Fruit fly (Drosophila melanogaster): Measurements from ENCODE around the gene CG11696.

The CG11696 gene

DNA sequence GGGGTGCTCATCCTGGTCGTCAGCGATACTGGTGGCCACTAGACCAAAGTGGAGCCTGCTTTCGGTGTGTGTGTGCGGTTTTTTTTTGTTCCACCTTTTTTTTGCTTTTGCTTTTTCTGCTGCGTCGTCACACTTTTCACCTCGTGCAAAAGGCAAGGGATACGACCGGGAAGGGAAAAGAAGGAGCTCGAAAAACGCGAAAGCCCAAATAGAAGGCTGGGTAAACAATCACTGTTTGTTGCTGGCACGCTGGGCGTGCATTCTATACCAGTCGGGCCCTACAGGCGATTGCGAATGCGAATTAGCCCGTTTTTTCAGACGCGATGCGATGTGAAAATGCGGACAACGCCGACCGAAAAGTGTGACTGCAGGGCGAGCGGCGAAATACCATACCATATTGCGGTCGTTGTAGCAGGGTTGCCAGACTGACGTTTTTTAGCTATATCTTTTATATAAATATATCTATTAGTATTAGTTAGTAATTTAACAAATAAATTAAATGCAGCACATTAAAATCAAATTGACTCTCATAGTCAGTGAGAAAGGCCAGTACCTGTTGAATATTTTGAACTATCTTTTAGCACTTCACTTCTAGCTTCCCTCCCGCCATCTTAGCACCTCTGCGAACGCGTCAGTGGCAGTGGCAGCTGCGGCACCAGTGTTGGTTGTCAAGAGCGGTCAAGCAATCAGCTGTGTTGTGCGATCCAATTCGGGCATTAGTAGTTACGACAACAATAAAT is 3.4 kb upstream of the CG11696 start, which contains the start of the genes Polr2A and CG11699 (continued):
- TF ChIP-seq CG7745 (tag; optimal IDR thresholded peaks at IDR 0.05) (no peak), Scr (GFP tag; IDR thresholded peaks at IDR 0.05; ENCODE audit: partially characterized antibody) (no peak), CG34224 (GFP tag; IDR thresholded peaks at IDR 0.05; ENCODE audit: partially characterized antibody) (no peak), CG8290 (GFP tag; optimal IDR thresholded peaks at IDR 0.05) (peak; percentile 25), CG8290 (tag; optimal IDR thresholded peaks at IDR 0.05) (peak in 1 of 2 experiments; percentile 24), vfl (GFP tag; optimal IDR thresholded peaks at IDR 0.05) (no peak), CG18599 (GFP tag; optimal IDR thresholded peaks at IDR 0.05) (no peak), dimm (GFP tag; IDR thresholded peaks at IDR 0.05) (no peak), CG31365 (tag; optimal IDR thresholded peaks at IDR 0.05) (no peak), CG6175 (GFP tag; IDR thresholded peaks at IDR 0.05) (no peak), lov (optimal IDR thresholded peaks at IDR 0.05) (no peak), lov (GFP tag; IDR thresholded peaks at IDR 0.05) (no peak), klu (GFP tag; IDR thresholded peaks at IDR 0.05) (no peak), CG4617 (GFP tag; optimal IDR thresholded peaks at IDR 0.05; ENCODE audit: borderline replicate concordance) (peak; percentile 42), CG12071 (GFP tag; optimal IDR thresholded peaks at IDR 0.05) (no peak), ttk (GFP tag; IDR thresholded peaks at IDR 0.05) (no peak), CG4820 (GFP tag; optimal IDR thresholded peaks at IDR 0.05) (peak; percentile 3), BtbVII (GFP tag; optimal IDR thresholded peaks at IDR 0.05) (no peak), dan (GFP tag; IDR thresholded peaks at IDR 0.05) (no peak), CG6813 (GFP tag; optimal IDR thresholded peaks at IDR 0.05) (peak; percentile 9), CG17612 (GFP tag; IDR thresholded peaks at IDR 0.05) (no peak), corto (GFP tag; optimal IDR thresholded peaks at IDR 0.05) (no peak), CG9437 (GFP tag; optimal IDR thresholded peaks at IDR 0.05) (no peak), CG8089 (GFP tag; optimal IDR thresholded peaks at IDR 0.05) (no peak), CG1647 (GFP tag; optimal IDR thresholded peaks at IDR 0.05) (no peak), fru (optimal IDR thresholded peaks at IDR 0.05) (no peak), CG14710 (tag; optimal IDR thresholded peaks at IDR 0.05) (peak; percentile 73), crol (GFP tag; IDR thresholded peaks at IDR 0.05) (no peak), CG7271 (tag; optimal IDR thresholded peaks at IDR 0.05) (no peak), ken (GFP tag; IDR thresholded peaks at IDR 0.05) (no peak), chinmo (GFP tag; IDR thresholded peaks at IDR 0.05; ENCODE audit: partially characterized antibody) (no peak), Oli (tag; optimal IDR thresholded peaks at IDR 0.05) (peak; percentile 41), Atf3 (GFP tag; optimal IDR thresholded peaks at IDR 0.05) (no peak), cwo (GFP tag; optimal IDR thresholded peaks at IDR 0.05) (no peak), CG7987 (GFP tag; optimal IDR thresholded peaks at IDR 0.05) (no peak), CG2875 (GFP tag; optimal IDR thresholded peaks at IDR 0.05) (no peak), CG11398 (GFP tag; optimal IDR thresholded peaks at IDR 0.05) (no peak), sob (GFP tag; IDR thresholded peaks at IDR 0.05) (peak; percentile 57), en (GFP tag; optimal IDR thresholded peaks at IDR 0.05) (no peak), E2f2 (GFP tag; IDR thresholded peaks at IDR 0.05) (peak; percentile 56), ems (GFP tag; optimal IDR thresholded peaks at IDR 0.05) (peak; percentile 5), ase (GFP tag; IDR thresholded peaks at IDR 0.05) (no peak), CG12942 (GFP tag; optimal IDR thresholded peaks at IDR 0.05) (no peak), trem (tag; optimal IDR thresholded peaks at IDR 0.05) (peak; percentile 63), ara (GFP tag; IDR thresholded peaks at IDR 0.05) (no peak), zfh2 (GFP tag; optimal IDR thresholded peaks at IDR 0.05) (no peak), ewg (GFP tag; optimal IDR thresholded peaks at IDR 0.05) (peak; percentile 21), CG13123 (GFP tag; optimal IDR thresholded peaks at IDR 0.05) (no peak), hb (GFP tag; IDR thresholded peaks at IDR 0.05; ENCODE audit: partially characterized antibody) (no peak), CG7839 (tag; optimal IDR thresholded peaks at IDR 0.05) (no peak), CG14441 (GFP tag; IDR thresholded peaks at IDR 0.05) (peak; percentile 23; the same call in 1 of the 2 replicates)

Measured in whole organism, embryonic.